Worm (Caenorhabditis elegans) whole organism, L2 larva: Measurements from ENCODE around the gene F13D12.10.
"Not testable (repeated sequence)": the region's sequence is repeated elsewhere in the genome, so short reads cannot be mapped to it uniquely, and the experiment has no call there.

Experiments used
- C34F6.9 ChIP-seq: fragments of 150-350 bp; optimal IDR thresholded peaks from 2 replicates; lab custom pipeline; 2014; ENCODE audit warnings: missing biosample characterization, missing genetic modification characterization
- F13H6.1 ChIP-seq: sonication (generic microtip); optimal IDR thresholded peaks from 2 replicates; lab custom pipeline; 2016; ENCODE audit warnings: missing genetic modification characterization, missing compliant biosample characterization
- R02D3.7 ChIP-seq: fragments of 150-350 bp; optimal IDR thresholded peaks from 2 replicates; lab custom pipeline; 2014; ENCODE audit warnings: missing biosample characterization, missing genetic modification characterization
- Y55F3AM.14 ChIP-seq: fragments of 200-800 bp; sonication (Bioruptor generic); optimal IDR thresholded peaks from 2 replicates; lab custom pipeline; 2018; ENCODE audit warnings: mild to moderate bottlenecking, missing genetic modification characterization, missing compliant biosample characterization
- ZK546.5 ChIP-seq: sonication (generic microtip); optimal IDR thresholded peaks from 2 replicates; lab custom pipeline; 2017; ENCODE audit warnings: missing biosample characterization, missing genetic modification characterization
- aly-2 ChIP-seq: fragments of 150-350 bp; optimal IDR thresholded peaks from 2 replicates; lab custom pipeline; 2014; ENCODE audit warnings: missing biosample characterization, missing genetic modification characterization
- ama-1 ChIP-seq: fragments of 150-350 bp; optimal IDR thresholded peaks from 2 replicates; lab custom pipeline; 2018; ENCODE audit warnings: inconsistent platforms
- blmp-1 ChIP-seq: sonication (generic microtip); optimal IDR thresholded peaks from 2 replicates; lab custom pipeline; 2017; ENCODE audit warnings: missing genetic modification characterization, mild to moderate bottlenecking, missing compliant biosample characterization, antibody characterized with exemption, moderate library complexity; ENCODE audit not compliant: insufficient read depth
- ceh-82 ChIP-seq: fragments of 150-350 bp; optimal IDR thresholded peaks from 2 replicates; lab custom pipeline; 2014; ENCODE audit warnings: missing biosample characterization, missing genetic modification characterization
- crh-2 ChIP-seq: sonication (generic microtip); optimal IDR thresholded peaks from 2 replicates; lab custom pipeline; 2017; ENCODE audit warnings: missing biosample characterization, missing genetic modification characterization
- dmd-4 ChIP-seq: sonication (generic microtip); optimal IDR thresholded peaks from 2 replicates; lab custom pipeline; 2017; ENCODE audit warnings: missing biosample characterization, missing genetic modification characterization
- egl-27 ChIP-seq: sonication (generic microtip); optimal IDR thresholded peaks from 3 replicates; lab custom pipeline; 2017; ENCODE audit warnings: missing biosample characterization, missing genetic modification reagents, missing genetic modification characterization
- elt-1 ChIP-seq: fragments of 150-350 bp; optimal IDR thresholded peaks from 2 replicates; lab custom pipeline; 2014; ENCODE audit warnings: missing biosample characterization, missing genetic modification characterization
- elt-3 ChIP-seq: sonication (generic microtip); optimal IDR thresholded peaks from 2 replicates; lab custom pipeline; 2017; ENCODE audit warnings: missing biosample characterization, missing genetic modification characterization
- fos-1 ChIP-seq: fragments of 150-350 bp; optimal IDR thresholded peaks from 2 replicates; lab custom pipeline; 2014; ENCODE audit warnings: missing biosample characterization, missing genetic modification characterization
- gmeb-1 ChIP-seq: fragments of 150-350 bp; optimal IDR thresholded peaks from 2 replicates; lab custom pipeline; 2014; ENCODE audit warnings: missing biosample characterization, missing genetic modification characterization
- lin-11 ChIP-seq: fragments of 150-350 bp; sonication (generic microtip); optimal IDR thresholded peaks from 2 replicates; lab custom pipeline; 2014; ENCODE audit warnings: missing biosample characterization, missing genetic modification characterization, inconsistent platforms, mixed read lengths
- lin-13 ChIP-seq: fragments of 150-350 bp; optimal IDR thresholded peaks from 2 replicates; lab custom pipeline; 2014; ENCODE audit warnings: missing biosample characterization, missing genetic modification reagents, missing genetic modification characterization
- lsy-2 ChIP-seq, 2 experiments: fragments of 150-350 bp in 1 of 2; sonication (generic microtip) in 1 of 2; optimal IDR thresholded peaks; 2 replicates each; lab custom pipeline; 2014 to 2017; ENCODE audit warnings: missing biosample characterization in 2 of 2, missing genetic modification characterization in 2 of 2
- mab-5 ChIP-seq: fragments of 150-350 bp; optimal IDR thresholded peaks from 2 replicates; lab custom pipeline; 2014; ENCODE audit warnings: missing biosample characterization, missing genetic modification characterization
- mdl-1 ChIP-seq, 2 experiments: fragments of 150-350 bp in 1 of 2; sonication (generic microtip) in 1 of 2; optimal IDR thresholded peaks; 2 replicates each; lab custom pipeline; 2017; ENCODE audit warnings: missing biosample characterization in 2 of 2, missing genetic modification characterization in 2 of 2
- nhr-10 ChIP-seq: sonication (generic microtip); optimal IDR thresholded peaks from 2 replicates; lab custom pipeline; 2017; ENCODE audit warnings: missing biosample characterization, missing genetic modification characterization
- nhr-11 ChIP-seq: fragments of 150-350 bp; optimal IDR thresholded peaks from 2 replicates; lab custom pipeline; 2014; ENCODE audit warnings: missing biosample characterization, missing genetic modification characterization
- nhr-12 ChIP-seq: fragments of 150-350 bp; optimal IDR thresholded peaks from 2 replicates; lab custom pipeline; 2014; ENCODE audit warnings: missing biosample characterization, missing genetic modification characterization
- nhr-129 ChIP-seq: fragments of 150-350 bp; optimal IDR thresholded peaks from 2 replicates; lab custom pipeline; 2014; ENCODE audit warnings: missing biosample characterization, missing genetic modification characterization
- nhr-21 ChIP-seq: fragments of 150-350 bp; optimal IDR thresholded peaks from 2 replicates; lab custom pipeline; 2014; ENCODE audit warnings: missing biosample characterization, missing genetic modification characterization
- nhr-237 ChIP-seq: fragments of 150-350 bp; optimal IDR thresholded peaks from 2 replicates; lab custom pipeline; 2014; ENCODE audit warnings: missing biosample characterization, missing genetic modification characterization
- nhr-25 ChIP-seq: fragments of 150-350 bp; sonication (generic microtip); optimal IDR thresholded peaks from 3 replicates; lab custom pipeline; 2014; ENCODE audit warnings: missing biosample characterization, missing genetic modification characterization
- nhr-6 ChIP-seq: fragments of 150-350 bp; optimal IDR thresholded peaks from 2 replicates; lab custom pipeline; 2014; ENCODE audit warnings: missing biosample characterization, missing genetic modification characterization
- nhr-77 ChIP-seq: fragments of 150-350 bp; optimal IDR thresholded peaks from 2 replicates; lab custom pipeline; 2014; ENCODE audit warnings: missing biosample characterization, missing genetic modification characterization
- sem-4 ChIP-seq: fragments of 150-350 bp; optimal IDR thresholded peaks from 2 replicates; lab custom pipeline; 2014; ENCODE audit warnings: missing biosample characterization, missing genetic modification reagents, missing genetic modification characterization
- skn-1 ChIP-seq: sonication (generic microtip); optimal IDR thresholded peaks from 2 replicates; lab custom pipeline; 2017; ENCODE audit warnings: missing biosample characterization, missing genetic modification characterization
- sma-3 ChIP-seq: sonication (generic microtip); optimal IDR thresholded peaks from 2 replicates; lab custom pipeline; 2016; ENCODE audit warnings: missing genetic modification reagents, missing genetic modification characterization, missing compliant biosample characterization
- sma-9 ChIP-seq, 2 experiments: fragments of 150-350 bp in 1 of 2; sonication (generic microtip) in 1 of 2; optimal IDR thresholded peaks; 2 replicates each; lab custom pipeline; 2014 to 2016; ENCODE audit warnings: missing genetic modification characterization in 2 of 2, mild to moderate bottlenecking in 1 of 2, missing biosample characterization in 1 of 2, missing compliant biosample characterization in 1 of 2, missing genetic modification reagents in 1 of 2, moderate library complexity in 1 of 2
- snpc-4 ChIP-seq: fragments of 150-350 bp; optimal IDR thresholded peaks from 2 replicates; lab custom pipeline; 2014; ENCODE audit warnings: missing biosample characterization, missing genetic modification characterization
- unc-39 ChIP-seq: fragments of 150-350 bp; optimal IDR thresholded peaks from 2 replicates; lab custom pipeline; 2014; ENCODE audit warnings: missing biosample characterization, missing genetic modification characterization
- unc-55 ChIP-seq: fragments of 150-350 bp; sonication (generic microtip); optimal IDR thresholded peaks from 3 replicates; lab custom pipeline; 2014; ENCODE audit warnings: missing biosample characterization, missing genetic modification reagents, missing genetic modification characterization
- unc-62 ChIP-seq: fragments of 150-350 bp; optimal IDR thresholded peaks from 2 replicates; lab custom pipeline; 2014; ENCODE audit warnings: missing biosample characterization, missing genetic modification reagents, missing genetic modification characterization
- zag-1 ChIP-seq: fragments of 150-350 bp; optimal IDR thresholded peaks from 2 replicates; lab custom pipeline; 2014; ENCODE audit warnings: missing biosample characterization, missing genetic modification characterization
- ztf-1 ChIP-seq: fragments of 200-800 bp; sonication (Bioruptor generic); conservative IDR thresholded peaks from 2 replicates; pipeline ENCODE4 v1.3.6; 2022; ENCODE audit warnings: missing genetic modification characterization, missing compliant biosample characterization
- ztf-11 ChIP-seq: sonication (generic microtip); optimal IDR thresholded peaks from 2 replicates; lab custom pipeline; 2017; ENCODE audit warnings: missing biosample characterization, missing genetic modification characterization
- ztf-4 ChIP-seq: fragments of 150-350 bp; optimal IDR thresholded peaks from 2 replicates; lab custom pipeline; 2014; ENCODE audit warnings: missing biosample characterization, missing genetic modification characterization

Gene F13D12.10

ce11 chrII:11756684-11757107 is 43.1 kb downstream of the F13D12.10 start (continued):
- TF ChIP-seq lin-11 (tag; lab: Kevin White, UChicago) (peak; percentile 45), snpc-4 (tag; lab: Kevin White, UChicago) (peak; percentile 50), nhr-129 (tag; lab: Kevin White, UChicago) (peak; percentile 57), nhr-6 (tag; lab: Kevin White, UChicago) (no peak), ZK546.5 (tag; lab: Kevin White, UChicago) (no peak), nhr-12 (peak; percentile 62), Y55F3AM.14 (GFP tag; lab: Kevin White, UChicago) (no peak), elt-3 (tag; lab: Kevin White, UChicago) (no peak), sma-3 (GFP tag; lab: Kevin White, UChicago) (no peak), mdl-1 (tag; optimal IDR thresholded peaks at IDR 0.05; lab: Kevin White, UChicago) (no peak), sma-9 (GFP tag; optimal IDR thresholded peaks at IDR 0.05; lab: Kevin White, UChicago) (no peak), sma-9 (tag; optimal IDR thresholded peaks at IDR 0.05; lab: Kevin White, UChicago) (no peak), nhr-11 (tag; lab: Kevin White, UChicago) (no peak)

DNA sequence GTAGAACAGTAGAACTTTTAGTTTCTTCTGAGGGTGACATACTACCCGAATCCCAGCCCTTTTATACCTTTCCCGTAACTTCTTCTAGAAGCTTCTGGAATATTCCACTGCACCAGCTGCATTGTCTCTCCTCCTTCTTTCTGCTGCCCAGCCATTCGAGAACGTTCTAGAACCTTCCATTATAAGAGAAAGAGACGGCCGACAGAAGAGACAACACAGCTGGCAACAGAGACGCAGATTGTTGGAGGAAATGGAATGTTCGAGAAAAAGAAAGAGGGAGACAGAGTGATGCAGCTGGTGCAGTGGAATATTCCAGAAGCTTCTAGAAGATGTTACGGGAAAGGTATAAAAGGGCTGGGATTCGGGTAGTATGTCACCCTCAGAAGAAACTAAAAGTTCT is 45.7 kb downstream of the F13D12.10 start, which contains the start of the genes F44E5.4 and F44E5.5:
Gene F44E5.4 (minus strand): TSS at position 35 of the 400 bp plus-strand sequence.
Gene F44E5.5 (plus strand): TSS at position 386 of the 400 bp plus-strand sequence.
- TF ChIP-seq nhr-6 (tag; lab: Kevin White, UChicago) (peak; percentile 70), crh-2 (tag; lab: Kevin White, UChicago) (peak; percentile 91), mab-5 (tag; lab: Kevin White, UChicago) (peak; percentile 26), gmeb-1 (tag; lab: Kevin White, UChicago) (peak; percentile 76), snpc-4 (tag; lab: Kevin White, UChicago) (peak; percentile 46), nhr-21 (peak; percentile 21), ceh-82 (tag; lab: Kevin White, UChicago) (peak; percentile 5), nhr-25 (tag; lab: Kevin White, UChicago) (peak; percentile 87), lsy-2 (tag; optimal IDR thresholded peaks at IDR 0.05; lab: Kevin White, UChicago) (peak; percentile 84 to 88), fos-1 (tag; lab: Kevin White, UChicago) (peak; percentile 32), ztf-4 (tag; lab: Kevin White, UChicago) (peak; percentile 79), unc-55 (GFP tag; lab: Kevin White, UChicago) (peak; percentile 58), C34F6.9 (peak; percentile 85), unc-62 (GFP tag; lab: Kevin White, UChicago) (peak; percentile 18), sma-9 (GFP tag; optimal IDR thresholded peaks at IDR 0.05; lab: Kevin White, UChicago) (peak; percentile 84), nhr-129 (tag; lab: Kevin White, UChicago) (peak; percentile 68), R02D3.7 (tag; lab: Kevin White, UChicago) (peak; percentile 21), Y55F3AM.14 (GFP tag; lab: Kevin White, UChicago) (peak; percentile 97), mdl-1 (tag; optimal IDR thresholded peaks at IDR 0.05; lab: Kevin White, UChicago) (peak in 1 of 2 experiments; percentile 29), F13H6.1 (peak; percentile 89), ztf-1 (GFP tag; lab: Robert Waterston, UW) (peak; percentile 98), lin-11 (tag; lab: Kevin White, UChicago) (peak; percentile 50), ztf-11 (tag; lab: Kevin White, UChicago) (peak; percentile 54), sem-4 (tag; lab: Kevin White, UChicago) (peak; percentile 79), egl-27 (tag; lab: Kevin White, UChicago) (peak; percentile 88), nhr-10 (tag; lab: Kevin White, UChicago) (peak; percentile 86), lin-13 (GFP tag; lab: Kevin White, UChicago) (peak; percentile 89), unc-39 (tag; lab: Kevin White, UChicago) (peak; percentile 71), sma-3 (GFP tag; lab: Kevin White, UChicago) (peak; percentile 87)
- not testable (repeated sequence) for TF ChIP-seq sma-9 (tag; optimal IDR thresholded peaks at IDR 0.05; lab: Kevin White, UChicago)

DNA sequence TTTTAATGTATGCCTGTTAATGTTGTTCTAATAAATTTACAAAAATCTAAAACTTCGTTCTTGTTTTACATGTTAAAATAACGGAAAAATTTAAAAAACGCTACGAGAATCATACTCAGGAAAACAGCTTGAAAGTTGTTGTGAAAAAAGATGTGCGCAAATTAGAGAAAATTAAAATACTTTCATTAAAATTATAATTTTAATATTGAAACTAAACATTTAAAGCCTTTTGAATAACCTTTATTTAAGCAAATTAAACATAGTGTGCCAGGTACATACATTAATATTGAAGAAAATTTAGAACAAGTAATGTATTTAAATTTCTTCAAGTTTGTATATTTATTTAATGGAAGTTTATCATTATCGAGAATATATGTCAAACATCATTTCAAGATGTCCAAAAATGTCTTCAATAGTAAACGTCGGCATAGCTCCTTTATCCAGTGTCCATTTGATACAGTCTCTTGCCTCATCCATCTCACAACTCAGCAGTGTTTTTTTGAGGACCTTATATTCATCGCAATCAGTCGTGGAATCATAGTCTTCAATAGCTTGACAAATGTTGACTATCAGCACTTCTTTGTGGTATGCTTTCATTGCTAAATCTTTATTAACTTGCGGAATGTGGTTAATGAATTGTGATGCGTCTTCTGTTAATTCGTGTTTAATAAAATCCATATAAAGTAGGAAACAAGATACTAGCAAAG is 48.4 kb downstream of the F13D12.10 start:
- no peak for TF ChIP-seq nhr-6 (tag; lab: Kevin White, UChicago)
- no peak for TF ChIP-seq nhr-21
- peak; percentile 69 for TF ChIP-seq unc-55 (GFP tag; lab: Kevin White, UChicago)
- TF ChIP-seq nhr-12, result peak; percentile 53
- no peak for TF ChIP-seq dmd-4 (tag; lab: Kevin White, UChicago)
- TF ChIP-seq elt-1, result no peak
- no peak for TF ChIP-seq F13H6.1
- TF ChIP-seq sem-4 (tag; lab: Kevin White, UChicago), result peak; percentile 89
- TF ChIP-seq mab-5 (tag; lab: Kevin White, UChicago), result no peak
- TF ChIP-seq ama-1, result peak; percentile 99
- no peak for TF ChIP-seq aly-2 (tag; lab: Kevin White, UChicago)
- TF ChIP-seq blmp-1, result no peak
- TF ChIP-seq nhr-77 (tag; lab: Kevin White, UChicago), result no peak
- TF ChIP-seq nhr-237 (tag; lab: Kevin White, UChicago), result no peak
- no peak for TF ChIP-seq lin-11 (tag; lab: Kevin White, UChicago)
- peak; percentile 89 for TF ChIP-seq skn-1 (tag; lab: Kevin White, UChicago)
- peak; percentile 48 for TF ChIP-seq crh-2 (tag; lab: Kevin White, UChicago)
- no peak for TF ChIP-seq zag-1 (tag; lab: Kevin White, UChicago)
- no peak for TF ChIP-seq nhr-11 (tag; lab: Kevin White, UChicago)
- peak; percentile 93 for TF ChIP-seq ztf-4 (tag; lab: Kevin White, UChicago)
- no peak for TF ChIP-seq unc-39 (tag; lab: Kevin White, UChicago)
- TF ChIP-seq egl-27 (tag; lab: Kevin White, UChicago), result no peak
- no peak for TF ChIP-seq mdl-1 (tag; optimal IDR thresholded peaks at IDR 0.05; lab: Kevin White, UChicago)
- no peak for TF ChIP-seq gmeb-1 (tag; lab: Kevin White, UChicago)
- TF ChIP-seq C34F6.9, result peak; percentile 93
- no peak for TF ChIP-seq ztf-11 (tag; lab: Kevin White, UChicago)
- no peak for TF ChIP-seq ZK546.5 (tag; lab: Kevin White, UChicago)
- no peak for TF ChIP-seq nhr-129 (tag; lab: Kevin White, UChicago)
- TF ChIP-seq fos-1 (tag; lab: Kevin White, UChicago), result no peak
